Fruit fly (Drosophila melanogaster) whole organism, embryonic: ENCODE data around the gene Nagk.

Source experiments
- Bdp1 ChIP-seq: fragments of 200-800 bp; sonication (Bioruptor generic); optimal IDR thresholded peaks from 3 replicates; lab custom pipeline; 2016; ENCODE audit warnings: missing biosample characterization, missing genetic modification characterization
- CG11695 ChIP-seq: fragments of 200-800 bp; sonication (Bioruptor generic); IDR thresholded peaks from 3 replicates; pipeline ENCODE4 v1.3.6; 2022; ENCODE audit warnings: missing biosample characterization, missing genetic modification characterization
- CG12155 ChIP-seq: fragments of 200-800 bp; sonication (Bioruptor generic); optimal IDR thresholded peaks from 3 replicates; lab custom pipeline; 2016; ENCODE audit warnings: missing biosample characterization, missing genetic modification characterization
- CG14014 ChIP-seq: fragments of 200-800 bp; sonication (Bioruptor generic); IDR thresholded peaks from 2 replicates; pipeline ENCODE4 v1.3.6; 2022; ENCODE audit warnings: missing biosample characterization, missing genetic modification characterization
- CG14965 ChIP-seq: fragments of 200-800 bp; sonication (Bioruptor generic); optimal IDR thresholded peaks from 2 replicates; lab custom pipeline; 2016; ENCODE audit warnings: missing biosample characterization, missing genetic modification characterization, borderline replicate concordance
- CG17829 ChIP-seq: fragments of 200-800 bp; optimal IDR thresholded peaks from 2 replicates; lab custom pipeline; 2019; ENCODE audit warnings: missing biosample characterization, mild to moderate bottlenecking, missing genetic modification characterization, moderate library complexity
- CG1832 ChIP-seq: fragments of 200-800 bp; sonication (Bioruptor generic); optimal IDR thresholded peaks from 2 replicates; lab custom pipeline; 2017; ENCODE audit warnings: missing biosample characterization, mild to moderate bottlenecking, missing genetic modification characterization, inconsistent platforms
- CG18599 ChIP-seq: fragments of 200-800 bp; sonication (Bioruptor generic); optimal IDR thresholded peaks from 3 replicates; lab custom pipeline; 2017; ENCODE audit warnings: missing biosample characterization, missing genetic modification characterization, mild to moderate bottlenecking, moderate library complexity, missing genetic modification reagents
- CG2199 ChIP-seq: fragments of 200-800 bp; sonication (Bioruptor generic); IDR thresholded peaks from 3 replicates; pipeline ENCODE4 v1.3.6; 2022; ENCODE audit warnings: missing biosample characterization, missing genetic modification characterization
- CG31388 ChIP-seq: fragments of 200-800 bp; sonication (Bioruptor generic); optimal IDR thresholded peaks from 2 replicates; lab custom pipeline; 2016; ENCODE audit warnings: missing biosample characterization, missing genetic modification characterization
- CG3163 ChIP-seq: fragments of 200-800 bp; sonication (Bioruptor generic); optimal IDR thresholded peaks from 3 replicates; lab custom pipeline; 2016; ENCODE audit warnings: missing biosample characterization, missing genetic modification characterization
- CG34224 ChIP-seq: fragments of 200-800 bp; sonication (Bioruptor generic); IDR thresholded peaks from 3 replicates; pipeline ENCODE4 v1.3.6; 2022; ENCODE audit warnings: missing biosample characterization, missing genetic modification characterization; ENCODE audit not compliant: partially characterized antibody
- CG34422 ChIP-seq: fragments of 200-800 bp; sonication (Bioruptor generic); IDR thresholded peaks from 3 replicates; pipeline ENCODE4 v1.3.6; 2022; ENCODE audit warnings: missing biosample characterization, missing genetic modification characterization
- CG6254 ChIP-seq: fragments of 200-800 bp; sonication (Bioruptor generic); optimal IDR thresholded peaks from 3 replicates; lab custom pipeline; 2017; ENCODE audit warnings: mild to moderate bottlenecking, missing biosample characterization, missing genetic modification reagents, missing genetic modification characterization
- CG6272 ChIP-seq: fragments of 200-800 bp; sonication (Bioruptor generic); IDR thresholded peaks from 2 replicates; pipeline ENCODE4 v1.3.6; 2022; ENCODE audit warnings: missing biosample characterization, missing genetic modification characterization
- CG6765 ChIP-seq: fragments of 200-800 bp; sonication (Bioruptor generic); optimal IDR thresholded peaks from 3 replicates; lab custom pipeline; 2017; ENCODE audit warnings: missing biosample characterization, mild to moderate bottlenecking, missing genetic modification characterization
- Hr39 ChIP-seq: fragments of >200 bp; optimal IDR thresholded peaks from 2 replicates; lab custom pipeline; 2017
- MBD-R2 ChIP-seq: fragments of 200-800 bp; sonication (Bioruptor generic); IDR thresholded peaks from 2 replicates; pipeline ENCODE4 v1.3.6; 2022; ENCODE audit warnings: missing biosample characterization, missing genetic modification characterization
- MESR4 ChIP-seq: fragments of 200-800 bp; sonication (Bioruptor generic); optimal IDR thresholded peaks from 2 replicates; lab custom pipeline; 2018; ENCODE audit warnings: missing biosample characterization, mild to moderate bottlenecking, missing genetic modification characterization, moderate library complexity
- MTF-1 ChIP-seq: fragments of 200-800 bp; sonication (Bioruptor generic); optimal IDR thresholded peaks from 2 replicates; lab custom pipeline; 2018; ENCODE audit warnings: missing biosample characterization, mild to moderate bottlenecking, missing genetic modification characterization, borderline replicate concordance
- Med ChIP-seq: fragments of 200-800 bp; sonication (Bioruptor generic); peaks from one replicate; lab custom pipeline; 2016; ENCODE audit warnings: missing biosample characterization, missing genetic modification characterization, mild to moderate bottlenecking, inconsistent platforms, moderate library complexity
- Nf-YB ChIP-seq: fragments of 200-800 bp; sonication (Bioruptor generic); optimal IDR thresholded peaks from 3 replicates; lab custom pipeline; 2019; ENCODE audit warnings: missing biosample characterization, mild to moderate bottlenecking, missing genetic modification characterization, moderate library complexity
- Scr ChIP-seq: fragments of 200-800 bp; sonication (Bioruptor generic); IDR thresholded peaks from 2 replicates; pipeline ENCODE4 v1.3.6; 2022; ENCODE audit warnings: missing biosample characterization, missing genetic modification characterization; ENCODE audit not compliant: partially characterized antibody
- Trl ChIP-seq, 3 experiments: fragments of >200 bp in 2 of 3; fragments of 200-800 bp in 1 of 3; sonication (Bioruptor generic) in 1 of 3; optimal IDR thresholded peaks; 2 replicates in 1 of 3; 3 replicates in 2 of 3; lab custom pipeline; 2016 to 2017; ENCODE audit warnings: missing biosample characterization in 1 of 3, missing genetic modification characterization in 1 of 3
- YL-1 ChIP-seq: fragments of 200-800 bp; sonication (Bioruptor generic); optimal IDR thresholded peaks from 3 replicates; lab custom pipeline; 2017; ENCODE audit warnings: missing biosample characterization, mild to moderate bottlenecking, missing genetic modification characterization
- ab ChIP-seq: fragments of 200-800 bp; sonication (Bioruptor generic); optimal IDR thresholded peaks from 2 replicates; lab custom pipeline; 2016; ENCODE audit warnings: missing biosample characterization, missing genetic modification characterization
- abd-A ChIP-seq: fragments of 200-800 bp; sonication (Bioruptor generic); optimal IDR thresholded peaks from 3 replicates; lab custom pipeline; 2019; ENCODE audit warnings: missing biosample characterization, mild to moderate bottlenecking, missing genetic modification characterization, moderate library complexity
- caup ChIP-seq: fragments of 200-800 bp; sonication (Bioruptor generic); optimal IDR thresholded peaks from 3 replicates; lab custom pipeline; 2017; ENCODE audit warnings: missing biosample characterization, mild to moderate bottlenecking, missing genetic modification characterization, moderate library complexity; ENCODE audit not compliant: severe bottlenecking
- cg ChIP-seq: fragments of 200-800 bp; sonication (Bioruptor generic); optimal IDR thresholded peaks from 3 replicates; lab custom pipeline; 2019; ENCODE audit warnings: missing biosample characterization, mild to moderate bottlenecking, missing genetic modification characterization, moderate library complexity
- chif ChIP-seq, 2 experiments: fragments of 200-800 bp; sonication (Bioruptor generic); optimal IDR thresholded peaks; 3 replicates each; lab custom pipeline; 2016; ENCODE audit warnings: missing biosample characterization in 2 of 2, missing genetic modification characterization in 2 of 2
- corto ChIP-seq: fragments of 200-800 bp; sonication (Bioruptor generic); optimal IDR thresholded peaks from 2 replicates; lab custom pipeline; 2016; ENCODE audit warnings: missing biosample characterization, mild to moderate bottlenecking, missing genetic modification characterization, moderate library complexity
- croc ChIP-seq: fragments of 200-800 bp; sonication (Bioruptor generic); conservative IDR thresholded peaks from 3 replicates; pipeline ENCODE4 v1.3.6; 2022; ENCODE audit warnings: missing biosample characterization, missing genetic modification characterization
- crol ChIP-seq: fragments of 200-800 bp; sonication (Bioruptor generic); IDR thresholded peaks from 2 replicates; pipeline ENCODE4 v1.3.6; 2022; ENCODE audit warnings: missing biosample characterization, missing genetic modification characterization
- dysf ChIP-seq: fragments of 200-800 bp; sonication (Bioruptor generic); IDR thresholded peaks from 3 replicates; pipeline ENCODE4 v1.3.6; 2022; ENCODE audit warnings: missing biosample characterization, missing genetic modification characterization
- exex ChIP-seq: fragments of 200-800 bp; sonication (Bioruptor generic); optimal IDR thresholded peaks from 4 replicates; lab custom pipeline; 2018; ENCODE audit warnings: missing biosample characterization, mild to moderate bottlenecking, missing genetic modification characterization, moderate library complexity
- gfzf ChIP-seq: fragments of 200-800 bp; sonication (Bioruptor generic); optimal IDR thresholded peaks from 2 replicates; lab custom pipeline; 2016; ENCODE audit warnings: missing biosample characterization, mild to moderate bottlenecking, missing genetic modification characterization, moderate library complexity
- grau ChIP-seq: fragments of 200-800 bp; optimal IDR thresholded peaks from 3 replicates; lab custom pipeline; 2019; ENCODE audit warnings: missing biosample characterization, mild to moderate bottlenecking, missing genetic modification characterization, moderate library complexity
- gsb-n ChIP-seq: fragments of 200-800 bp; sonication (Bioruptor generic); optimal IDR thresholded peaks from 3 replicates; lab custom pipeline; 2018; ENCODE audit warnings: missing biosample characterization, mild to moderate bottlenecking, missing genetic modification characterization
- kay ChIP-seq: fragments of 200-800 bp; sonication (Bioruptor generic); optimal IDR thresholded peaks from 2 replicates; lab custom pipeline; 2016; ENCODE audit warnings: missing biosample characterization, missing genetic modification characterization
- klu ChIP-seq: fragments of 200-800 bp; sonication (Bioruptor generic); IDR thresholded peaks from 2 replicates; pipeline ENCODE4 v1.3.6; 2022; ENCODE audit warnings: missing biosample characterization, missing genetic modification characterization
- lbe ChIP-seq: fragments of 200-800 bp; sonication (Bioruptor generic); optimal IDR thresholded peaks from 2 replicates; lab custom pipeline; 2016; ENCODE audit warnings: missing biosample characterization, mild to moderate bottlenecking, missing genetic modification characterization
- oc ChIP-seq: fragments of 200-800 bp; sonication (Bioruptor generic); optimal IDR thresholded peaks from 2 replicates; lab custom pipeline; 2018; ENCODE audit warnings: missing biosample characterization, mild to moderate bottlenecking, missing genetic modification characterization, moderate library complexity
- pzg ChIP-seq: fragments of 200-800 bp; sonication (Bioruptor generic); optimal IDR thresholded peaks from 3 replicates; lab custom pipeline; 2018; ENCODE audit warnings: missing biosample characterization, mild to moderate bottlenecking, missing genetic modification characterization, moderate library complexity
- salm ChIP-seq: fragments of 200-800 bp; sonication (Bioruptor generic); optimal IDR thresholded peaks from 2 replicates; lab custom pipeline; 2018; ENCODE audit warnings: missing biosample characterization, mild to moderate bottlenecking, missing genetic modification characterization
- sens ChIP-seq: fragments of 200-800 bp; sonication (Bioruptor generic); peaks from one replicate; lab custom pipeline; 2016; ENCODE audit warnings: missing biosample characterization, missing genetic modification characterization
- tx ChIP-seq: fragments of 200-800 bp; sonication (Bioruptor generic); optimal IDR thresholded peaks from 2 replicates; lab custom pipeline; 2016; ENCODE audit warnings: missing biosample characterization, missing genetic modification characterization
- zfh2 ChIP-seq: fragments of 200-800 bp; sonication (Bioruptor generic); optimal IDR thresholded peaks from 2 replicates; lab custom pipeline; 2016; ENCODE audit warnings: missing biosample characterization, missing genetic modification characterization

Gene Nagk

dm6 chr3R:15291551-15292223 is 51.4 kb downstream of the Nagk start (continued):
- TF ChIP-seq CG34224 (GFP tag; lab: Robert Waterston, UW) (no peak), lbe (GFP tag; lab: Kevin White, UChicago) (peak; percentile 54), grau (tag; lab: Kevin White, UChicago) (no peak), CG34422 (GFP tag; lab: Robert Waterston, UW) (no peak), Med (GFP tag; lab: Kevin White, UChicago) (peak; percentile 12), chif (GFP tag; optimal IDR thresholded peaks at IDR 0.05; lab: Kevin White, UChicago) (no peak), salm (tag; lab: Kevin White, UChicago) (peak; percentile 10), gfzf (no peak)

DNA sequence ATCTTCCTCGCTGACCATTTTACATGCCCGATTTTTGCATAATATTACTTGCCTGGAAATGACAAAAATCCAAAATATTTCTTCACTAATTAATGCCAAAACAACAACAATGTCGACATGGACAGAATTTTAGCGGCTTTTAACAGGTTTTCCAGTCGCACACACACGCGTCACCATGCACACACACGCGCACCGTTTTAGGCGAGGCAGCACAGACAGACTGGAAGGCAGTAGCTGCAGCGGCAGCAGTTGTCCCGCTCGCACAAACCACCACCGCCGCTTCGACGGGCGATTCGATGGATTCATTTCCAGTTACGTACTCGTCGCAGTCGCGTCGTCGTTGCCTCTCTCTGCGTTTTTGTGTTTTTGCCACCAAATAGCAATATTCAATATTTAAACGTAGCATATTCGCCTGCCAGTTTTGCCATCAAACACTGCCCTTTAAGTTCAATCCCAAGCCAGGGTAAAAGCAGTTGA is 52.4 kb downstream of the Nagk start, which contains the start of gene CG45218:
TSS of gene CG45218 (minus strand) at position 158 of the 477 bp plus-strand sequence.
- no peak for TF ChIP-seq Scr (GFP tag; lab: Robert Waterston, UW)
- peak; percentile 14 for TF ChIP-seq CG6254
- TF ChIP-seq crol (GFP tag; lab: Robert Waterston, UW), result no peak
- TF ChIP-seq Bdp1 (GFP tag; lab: Kevin White, UChicago), result no peak
- peak; percentile 90 for TF ChIP-seq abd-A (tag; lab: Kevin White, UChicago)
- peak; percentile 44 for TF ChIP-seq MTF-1 (GFP tag; lab: Kevin White, UChicago)
- TF ChIP-seq CG17829 (tag; lab: Kevin White, UChicago), result peak; percentile 15
- peak; percentile 64 for TF ChIP-seq CG3163 (GFP tag; lab: Kevin White, UChicago)
- TF ChIP-seq YL-1, result peak; percentile 19
- TF ChIP-seq gsb-n (tag; lab: Kevin White, UChicago), result no peak
- peak; percentile 54 for TF ChIP-seq CG18599 (GFP tag; lab: Kevin White, UChicago)
- TF ChIP-seq Hr39, result no peak
- TF ChIP-seq CG2199, result no peak
- peak; percentile 92 for TF ChIP-seq exex (tag; lab: Kevin White, UChicago)
- TF ChIP-seq Med (GFP tag; lab: Kevin White, UChicago), result peak; percentile 47
- TF ChIP-seq tx (GFP tag; lab: Kevin White, UChicago), result no peak
- no peak for TF ChIP-seq CG6765 (GFP tag; lab: Kevin White, UChicago)
- TF ChIP-seq CG14014 (GFP tag; lab: Robert Waterston, UW), result no peak
- TF ChIP-seq oc, result peak; percentile 40
- TF ChIP-seq Trl (optimal IDR thresholded peaks at IDR 0.05; lab: Kevin White, UChicago), result peak in 1 of 2 experiments; percentile 14
- TF ChIP-seq Trl (GFP tag; optimal IDR thresholded peaks at IDR 0.05; lab: Kevin White, UChicago), result no peak
- TF ChIP-seq pzg (GFP tag; lab: Kevin White, UChicago), result peak; percentile 2
- TF ChIP-seq ab (GFP tag; lab: Kevin White, UChicago), result no peak
- TF ChIP-seq klu, result no peak
- TF ChIP-seq kay (GFP tag; lab: Kevin White, UChicago), result peak; percentile 51
- no peak for TF ChIP-seq MBD-R2 (GFP tag; lab: Robert Waterston, UW)
- no peak for TF ChIP-seq croc (GFP tag; lab: Robert Waterston, UW)
- TF ChIP-seq zfh2 (GFP tag; lab: Kevin White, UChicago), result no peak
- peak; percentile 25 for TF ChIP-seq MESR4 (GFP tag; lab: Kevin White, UChicago)
- TF ChIP-seq CG31388 (GFP tag; lab: Kevin White, UChicago), result no peak
- peak; percentile 90 for TF ChIP-seq CG1832 (GFP tag; lab: Kevin White, UChicago)
- peak; percentile 0 for TF ChIP-seq corto (GFP tag; lab: Kevin White, UChicago)
- peak; percentile 95 for TF ChIP-seq cg (GFP tag; lab: Kevin White, UChicago)
- TF ChIP-seq CG6272 (GFP tag; lab: Robert Waterston, UW), result no peak
- no peak for TF ChIP-seq CG11695 (GFP tag; lab: Robert Waterston, UW)
- TF ChIP-seq Nf-YB (GFP tag; lab: Kevin White, UChicago), result peak; percentile 23
- peak; percentile 2 for TF ChIP-seq caup (GFP tag; lab: Kevin White, UChicago)
- TF ChIP-seq dysf (GFP tag; lab: Robert Waterston, UW), result no peak
- TF ChIP-seq sens, result peak; percentile 68
- peak; percentile 71 for TF ChIP-seq CG12155 (GFP tag; lab: Kevin White, UChicago)
- TF ChIP-seq CG14965 (GFP tag; lab: Kevin White, UChicago), result no peak
